Fruit fly (Drosophila melanogaster) whole organism, wandering third instar larva: ENCODE data around the gene CG33331.

Source experiments
- Abd-B ChIP-seq: fragments of >200 bp; optimal IDR thresholded peaks from 2 replicates; lab custom pipeline; 2017; ENCODE audit warnings: missing biosample characterization, missing genetic modification characterization
- CG32264 ChIP-seq: fragments of 200-800 bp; sonication (Bioruptor generic); optimal IDR thresholded peaks from 2 replicates; lab custom pipeline; 2016; ENCODE audit warnings: missing biosample characterization, missing genetic modification characterization
- CG9705 ChIP-seq: fragments of 200-800 bp; sonication (Bioruptor generic); optimal IDR thresholded peaks from 2 replicates; lab custom pipeline; 2018; ENCODE audit warnings: missing biosample characterization, mild to moderate bottlenecking, missing genetic modification characterization
- CrebA ChIP-seq: fragments of 200-800 bp; sonication (Bioruptor generic); optimal IDR thresholded peaks from 2 replicates; lab custom pipeline; 2016; ENCODE audit warnings: missing biosample characterization, mild to moderate bottlenecking, missing genetic modification characterization, borderline replicate concordance
- Dfd ChIP-seq: fragments of >200 bp; optimal IDR thresholded peaks from 2 replicates; lab custom pipeline; 2017; ENCODE audit warnings: missing biosample characterization, missing genetic modification characterization
- Dif ChIP-seq: fragments of 200-275, 200-300 bp; sonication (Bioruptor generic); optimal IDR thresholded peaks from 2 replicates; lab custom pipeline; 2018; ENCODE audit warnings: missing biosample characterization, missing genetic modification characterization; ENCODE audit not compliant: partially characterized antibody
- GATAd ChIP-seq: sonication (Bioruptor generic); optimal IDR thresholded peaks from 2 replicates; lab custom pipeline; 2016; ENCODE audit warnings: missing biosample characterization, missing genetic modification characterization
- HLH106 ChIP-seq: fragments of 200-800 bp; optimal IDR thresholded peaks from 3 replicates; lab custom pipeline; 2019; ENCODE audit warnings: missing biosample characterization, mild to moderate bottlenecking, missing genetic modification characterization, moderate library complexity
- Hnf4 ChIP-seq: fragments of 200-800 bp; sonication (Bioruptor generic); optimal IDR thresholded peaks from 2 replicates; lab custom pipeline; 2016; ENCODE audit warnings: missing biosample characterization, mild to moderate bottlenecking, missing genetic modification characterization
- Hr78 ChIP-seq: fragments of >200 bp; optimal IDR thresholded peaks from 2 replicates; lab custom pipeline; 2017; ENCODE audit warnings: missing biosample characterization, missing genetic modification characterization
- Hr83 ChIP-seq: fragments of 200-300 bp; sonication (Bioruptor generic); optimal IDR thresholded peaks from 2 replicates; lab custom pipeline; 2016; ENCODE audit warnings: missing biosample characterization, mild to moderate bottlenecking, missing genetic modification characterization, moderate library complexity; ENCODE audit not compliant: poor library complexity, severe bottlenecking
- Myc ChIP-seq: fragments of >200 bp; optimal IDR thresholded peaks from 2 replicates; lab custom pipeline; 2017
- N ChIP-seq: fragments of >200 bp; optimal IDR thresholded peaks from 2 replicates; lab custom pipeline; 2018; ENCODE audit warnings: missing biosample characterization, missing external identifiers, missing genetic modification characterization
- OdsH ChIP-seq: fragments of 200-800 bp; sonication (Bioruptor generic); optimal IDR thresholded peaks from 2 replicates; lab custom pipeline; 2016; ENCODE audit warnings: missing biosample characterization, mild to moderate bottlenecking, missing genetic modification characterization
- Rel ChIP-seq, 2 experiments: fragments of 200-800 bp; sonication (Bioruptor generic) in 1 of 2; optimal IDR thresholded peaks; 2 replicates in 1 of 2; 3 replicates in 1 of 2; lab custom pipeline; 2016 to 2019; ENCODE audit warnings: mild to moderate bottlenecking in 2 of 2, missing biosample characterization in 2 of 2, missing genetic modification characterization in 2 of 2, moderate library complexity in 1 of 2
- Sp1 ChIP-seq: fragments of 200-800 bp; sonication (Bioruptor generic); optimal IDR thresholded peaks from 3 replicates; lab custom pipeline; 2019; ENCODE audit warnings: missing biosample characterization, mild to moderate bottlenecking, missing genetic modification characterization, moderate library complexity
- Vsx2 ChIP-seq: fragments of 200-300, 225-300 bp; sonication (Bioruptor generic); optimal IDR thresholded peaks from 2 replicates; lab custom pipeline; 2018; ENCODE audit warnings: missing biosample characterization, missing genetic modification characterization; ENCODE audit not compliant: partially characterized antibody
- br ChIP-seq: fragments of 200-800 bp; sonication (Bioruptor generic); optimal IDR thresholded peaks from 2 replicates; lab custom pipeline; 2016; ENCODE audit warnings: missing biosample characterization, missing genetic modification characterization
- dl ChIP-seq, 2 experiments: fragments of 175-275, 200-275 bp in 1 of 2; fragments of 200-275 bp in 1 of 2; sonication (Bioruptor generic); optimal IDR thresholded peaks; lab custom pipeline; 2018; ENCODE audit warnings: mild to moderate bottlenecking in 2 of 2, missing biosample characterization in 2 of 2, missing genetic modification characterization in 2 of 2, moderate library complexity in 2 of 2; ENCODE audit not compliant: partially characterized antibody in 2 of 2, insufficient read depth in 1 of 2
- dmrt93B ChIP-seq: fragments of 200-800 bp; sonication (Bioruptor generic); optimal IDR thresholded peaks from 2 replicates; lab custom pipeline; 2018; ENCODE audit warnings: missing biosample characterization, mild to moderate bottlenecking, missing genetic modification characterization
- dsf ChIP-seq: sonication (Bioruptor generic); optimal IDR thresholded peaks from 2 replicates; lab custom pipeline; 2016; ENCODE audit warnings: missing biosample characterization, missing genetic modification characterization, borderline replicate concordance
- ey ChIP-seq: fragments of 200-800 bp; sonication (Bioruptor generic); optimal IDR thresholded peaks from 2 replicates; lab custom pipeline; 2016; ENCODE audit warnings: missing biosample characterization, missing genetic modification characterization
- foxo ChIP-seq, 2 experiments: fragments of 200-800 bp; sonication (Bioruptor generic); optimal IDR thresholded peaks; 2 replicates in 1 of 2; 3 replicates in 1 of 2; lab custom pipeline; 2016 to 2017; ENCODE audit warnings: missing biosample characterization in 2 of 2, missing genetic modification characterization in 2 of 2
- fru ChIP-seq: fragments of 200-800 bp; sonication (Bioruptor generic); optimal IDR thresholded peaks from 3 replicates; lab custom pipeline; 2016; ENCODE audit warnings: missing biosample characterization, mild to moderate bottlenecking, missing genetic modification characterization
- h ChIP-seq: fragments of 200-800 bp; sonication (Bioruptor generic); optimal IDR thresholded peaks from 3 replicates; lab custom pipeline; 2016; ENCODE audit warnings: missing biosample characterization, mild to moderate bottlenecking, missing genetic modification characterization
- jim ChIP-seq: fragments of 175-275, 200-325 bp; sonication (Bioruptor generic); optimal IDR thresholded peaks from 2 replicates; lab custom pipeline; 2016; ENCODE audit warnings: missing biosample characterization, mild to moderate bottlenecking, missing genetic modification characterization
- pan ChIP-seq: fragments of >200 bp; optimal IDR thresholded peaks from 2 replicates; lab custom pipeline; 2017
- psq ChIP-seq: fragments of 200-800 bp; sonication (Bioruptor generic); optimal IDR thresholded peaks from 3 replicates; lab custom pipeline; 2017; ENCODE audit warnings: missing biosample characterization, mild to moderate bottlenecking, missing genetic modification characterization, moderate library complexity
- rgr ChIP-seq: fragments of 200-800 bp; sonication (Bioruptor generic); optimal IDR thresholded peaks from 3 replicates; lab custom pipeline; 2016; ENCODE audit warnings: missing biosample characterization, mild to moderate bottlenecking, missing genetic modification characterization
- sage ChIP-seq: fragments of 200-800 bp; sonication (Bioruptor generic); optimal IDR thresholded peaks from 2 replicates; lab custom pipeline; 2016; ENCODE audit warnings: missing biosample characterization, mild to moderate bottlenecking, missing genetic modification characterization
- sv ChIP-seq: fragments of 200-800 bp; sonication (Bioruptor generic); optimal IDR thresholded peaks from 3 replicates; lab custom pipeline; 2016; ENCODE audit warnings: missing biosample characterization, missing genetic modification characterization
- tai ChIP-seq: sonication (Bioruptor generic); optimal IDR thresholded peaks from 2 replicates; lab custom pipeline; 2016; ENCODE audit warnings: missing biosample characterization, missing genetic modification characterization
- woc ChIP-seq: sonication (Bioruptor generic); optimal IDR thresholded peaks from 2 replicates; lab custom pipeline; 2016; ENCODE audit warnings: missing biosample characterization, mild to moderate bottlenecking, missing genetic modification characterization

Gene CG33331

DNA sequence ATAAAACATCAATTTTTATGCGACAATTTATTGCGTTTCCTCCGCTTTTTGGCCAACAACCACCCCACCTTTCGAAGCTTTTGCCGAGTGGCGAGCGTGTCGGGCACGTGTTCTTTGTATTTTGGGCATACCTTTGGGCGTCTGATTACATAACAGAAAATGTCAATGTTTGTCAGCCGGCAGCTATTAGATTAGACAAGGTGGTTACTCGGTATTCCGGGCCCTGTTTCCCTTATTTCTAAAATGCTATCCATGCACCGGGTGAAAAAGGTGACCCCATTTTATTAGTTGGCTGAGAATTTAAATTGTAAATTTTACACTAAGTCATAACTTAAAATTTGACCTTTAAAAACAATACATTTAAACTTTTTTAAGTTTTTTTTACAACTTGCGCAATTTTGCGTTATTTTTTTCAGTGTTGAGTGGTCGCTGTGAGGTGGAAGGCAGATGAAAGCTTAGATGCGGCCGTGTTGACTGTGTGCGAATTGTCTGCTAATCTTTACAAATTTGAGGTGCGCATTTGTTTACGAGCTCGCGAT lies 26.3 kb downstream of the CG33331 start:
- TF ChIP-seq CG9705 (no peak), foxo (GFP tag; optimal IDR thresholded peaks at IDR 0.05; lab: Kevin White, UChicago) (no peak), Hnf4 (GFP tag; lab: Kevin White, UChicago) (no peak), Hr83 (no peak), Sp1 (GFP tag; lab: Kevin White, UChicago) (no peak), Hr78 (GFP tag; lab: Kevin White, UChicago) (no peak), jim (GFP tag; lab: Kevin White, UChicago) (no peak), Rel (GFP tag; optimal IDR thresholded peaks at IDR 0.05; lab: Kevin White, UChicago) (no peak), Rel (tag; optimal IDR thresholded peaks at IDR 0.05; lab: Kevin White, UChicago) (no peak), N (GFP tag; lab: Kevin White, UChicago) (no peak), HLH106 (tag; lab: Kevin White, UChicago) (no peak), sage (GFP tag; lab: Kevin White, UChicago) (no peak), Myc (lab: Kevin White, UChicago) (no peak), dl (GFP tag; optimal IDR thresholded peaks at IDR 0.05; lab: Kevin White, UChicago; ENCODE audit: insufficient read depth in 1 of 2, partially characterized antibody in 2 of 2) (no peak), Abd-B (no peak), h (GFP tag; lab: Kevin White, UChicago) (no peak), sv (no peak), ey (GFP tag; lab: Kevin White, UChicago) (no peak), CG32264 (GFP tag; lab: Kevin White, UChicago) (no peak)
- TF ChIP-seq, all 38 proteins: peak for 0

DNA sequence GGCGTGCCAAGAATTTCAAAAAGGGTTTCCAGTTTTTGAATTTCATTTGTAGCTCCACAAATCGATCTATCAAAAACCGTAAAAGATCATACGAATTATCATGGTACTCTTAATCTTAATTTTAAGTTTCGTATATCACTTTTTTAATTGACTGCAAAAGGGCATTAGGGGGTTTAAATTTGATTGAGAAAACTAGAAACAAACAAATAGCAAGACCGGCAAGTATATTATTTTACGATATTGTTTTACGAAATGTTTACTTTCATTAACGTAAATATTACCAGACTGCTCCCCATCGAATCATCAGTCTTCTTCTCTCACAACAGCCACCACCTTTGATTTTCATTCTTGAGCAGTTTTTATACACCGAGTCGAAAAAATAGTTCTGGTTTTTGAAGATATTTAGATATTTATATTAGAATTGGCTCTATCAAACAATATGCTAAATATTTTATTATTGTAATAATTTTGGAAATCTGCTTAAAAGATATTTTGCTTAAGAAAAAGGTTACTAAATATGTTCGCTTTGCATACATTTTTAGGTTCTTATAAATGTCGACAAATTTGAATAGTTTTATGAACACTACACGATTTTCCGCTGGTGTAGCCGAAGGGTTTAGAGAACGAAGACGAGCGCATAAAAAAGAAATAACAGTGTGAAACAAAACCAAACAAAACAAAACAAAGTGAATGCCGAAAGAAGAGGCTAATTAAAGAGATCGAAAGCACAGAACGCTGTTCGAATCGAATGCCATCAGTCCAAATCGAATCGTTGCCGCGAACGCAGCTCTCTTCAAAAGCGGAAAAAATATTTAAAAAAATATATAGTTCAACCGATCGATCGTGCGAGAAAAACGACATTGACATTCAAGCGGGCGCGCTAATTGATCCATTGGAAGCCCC lies 31.9 kb downstream of the CG33331 start, which contains the start of gene Sdr:
TSS of gene Sdr (plus strand) at position 702 of the 903 bp plus-strand sequence.
- peak; percentile 22 for TF ChIP-seq sage (GFP tag; lab: Kevin White, UChicago)
- TF ChIP-seq Dfd (GFP tag; lab: Kevin White, UChicago): no peak
- TF ChIP-seq br (GFP tag; lab: Kevin White, UChicago): no peak
- no peak for TF ChIP-seq Hr83
- TF ChIP-seq ey (GFP tag; lab: Kevin White, UChicago): peak; percentile 61
- peak; percentile 49 for TF ChIP-seq CG9705
- peak; percentile 67 for TF ChIP-seq dmrt93B (GFP tag; lab: Kevin White, UChicago)
- peak; percentile 75 for TF ChIP-seq woc (GFP tag; lab: Kevin White, UChicago)
- TF ChIP-seq HLH106 (tag; lab: Kevin White, UChicago): peak; percentile 79
- peak; percentile 37 for TF ChIP-seq tai (GFP tag; lab: Kevin White, UChicago)
- TF ChIP-seq CG32264 (GFP tag; lab: Kevin White, UChicago): no peak
- peak; percentile 84 for TF ChIP-seq Sp1 (GFP tag; lab: Kevin White, UChicago)
- TF ChIP-seq fru (GFP tag; lab: Kevin White, UChicago): peak; percentile 77
- TF ChIP-seq N (GFP tag; lab: Kevin White, UChicago): no peak
- no peak for TF ChIP-seq Hnf4 (GFP tag; lab: Kevin White, UChicago)
- TF ChIP-seq rgr: peak; percentile 66
- no peak for TF ChIP-seq GATAd (GFP tag; lab: Kevin White, UChicago)
- peak; percentile 80 for TF ChIP-seq h (GFP tag; lab: Kevin White, UChicago)
- peak; percentile 77 for TF ChIP-seq psq (GFP tag; lab: Kevin White, UChicago)
- TF ChIP-seq OdsH: peak; percentile 71
- peak in 1 of 2 experiments; percentile 84 for TF ChIP-seq foxo (GFP tag; optimal IDR thresholded peaks at IDR 0.05; lab: Kevin White, UChicago)
- no peak for TF ChIP-seq Myc (lab: Kevin White, UChicago)
- no peak for TF ChIP-seq CrebA (GFP tag; lab: Kevin White, UChicago)
- no peak for TF ChIP-seq jim (GFP tag; lab: Kevin White, UChicago)
- peak; percentile 90 for TF ChIP-seq Vsx2 (GFP tag; lab: Kevin White, UChicago)
- no peak for TF ChIP-seq dsf (GFP tag; lab: Kevin White, UChicago)
- no peak for TF ChIP-seq Hr78 (GFP tag; lab: Kevin White, UChicago)
- no peak for TF ChIP-seq pan (lab: Kevin White, UChicago)
- TF ChIP-seq Rel (GFP tag; optimal IDR thresholded peaks at IDR 0.05; lab: Kevin White, UChicago): no peak
- peak; percentile 32 for TF ChIP-seq Rel (tag; optimal IDR thresholded peaks at IDR 0.05; lab: Kevin White, UChicago)
- TF ChIP-seq Dif (GFP tag; lab: Kevin White, UChicago): no peak
